Fruit fly (Drosophila melanogaster) whole organism, embryonic: Measurements from ENCODE around the gene Cyp28c1.

Experiments used
- Atf3 ChIP-seq: fragments of 200-800 bp; sonication (Bioruptor generic); optimal IDR thresholded peaks from 3 replicates; lab custom pipeline; 2016; ENCODE audit warnings: missing biosample characterization, missing genetic modification characterization
- BEAF-32 ChIP-seq: fragments of 200-800 bp; sonication (Bioruptor generic); optimal IDR thresholded peaks from 3 replicates; lab custom pipeline; 2017; ENCODE audit warnings: missing biosample characterization, missing genetic modification characterization, mild to moderate bottlenecking, moderate library complexity, missing genetic modification reagents
- Bgb ChIP-seq: fragments of 200-800 bp; sonication (Bioruptor generic); IDR thresholded peaks from 2 replicates; pipeline ENCODE4 v1.3.6; 2022; ENCODE audit warnings: missing biosample characterization, missing genetic modification characterization; ENCODE audit not compliant: partially characterized antibody
- CG13894 ChIP-seq: fragments of 200-800 bp; sonication (Bioruptor generic); optimal IDR thresholded peaks from 3 replicates; lab custom pipeline; 2018; ENCODE audit warnings: missing biosample characterization, mild to moderate bottlenecking, missing genetic modification characterization, moderate library complexity
- CG15011 ChIP-seq: fragments of 200-800 bp; sonication (Bioruptor generic); optimal IDR thresholded peaks from 3 replicates; lab custom pipeline; 2018; ENCODE audit warnings: missing biosample characterization, mild to moderate bottlenecking, missing genetic modification characterization
- CG1529 ChIP-seq: fragments of 200-800 bp; sonication (Bioruptor generic); optimal IDR thresholded peaks from 3 replicates; lab custom pipeline; 2018; ENCODE audit warnings: missing biosample characterization, missing genetic modification characterization
- CG17186 ChIP-seq: fragments of 200-800 bp; sonication (Bioruptor generic); optimal IDR thresholded peaks from 3 replicates; lab custom pipeline; 2017; ENCODE audit warnings: missing biosample characterization, missing genetic modification reagents, missing genetic modification characterization
- CG18599 ChIP-seq: fragments of 200-800 bp; sonication (Bioruptor generic); optimal IDR thresholded peaks from 3 replicates; lab custom pipeline; 2017; ENCODE audit warnings: missing biosample characterization, missing genetic modification characterization, mild to moderate bottlenecking, moderate library complexity, missing genetic modification reagents
- CG18764 ChIP-seq: fragments of 200-800 bp; sonication (Bioruptor generic); optimal IDR thresholded peaks from 3 replicates; lab custom pipeline; 2016; ENCODE audit warnings: missing biosample characterization, missing genetic modification characterization
- CG34224 ChIP-seq: fragments of 200-800 bp; sonication (Bioruptor generic); IDR thresholded peaks from 3 replicates; pipeline ENCODE4 v1.3.6; 2022; ENCODE audit warnings: missing biosample characterization, missing genetic modification characterization; ENCODE audit not compliant: partially characterized antibody
- CG6765 ChIP-seq: fragments of 200-800 bp; sonication (Bioruptor generic); optimal IDR thresholded peaks from 3 replicates; lab custom pipeline; 2017; ENCODE audit warnings: missing biosample characterization, mild to moderate bottlenecking, missing genetic modification characterization
- CG7556 ChIP-seq: fragments of 200-800 bp; sonication (Bioruptor generic); optimal IDR thresholded peaks from 2 replicates; lab custom pipeline; 2017; ENCODE audit warnings: missing biosample characterization, mild to moderate bottlenecking, missing genetic modification characterization
- CG8359 ChIP-seq: fragments of 200-800 bp; sonication (Bioruptor generic); optimal IDR thresholded peaks from 2 replicates; lab custom pipeline; 2017; ENCODE audit warnings: missing biosample characterization, mild to moderate bottlenecking, missing genetic modification characterization, borderline replicate concordance
- CG9727 ChIP-seq: fragments of 200-800 bp; sonication (Bioruptor generic); optimal IDR thresholded peaks from 3 replicates; lab custom pipeline; 2017; ENCODE audit warnings: missing biosample characterization, mild to moderate bottlenecking, missing genetic modification characterization
- CTCF ChIP-seq: fragments of 200-800 bp; sonication (Bioruptor generic); optimal IDR thresholded peaks from 2 replicates; lab custom pipeline; 2017; ENCODE audit warnings: missing biosample characterization, mild to moderate bottlenecking, missing genetic modification characterization, moderate library complexity
- Chrac-16 ChIP-seq: fragments of 200-800 bp; sonication (Bioruptor generic); optimal IDR thresholded peaks from 3 replicates; lab custom pipeline; 2016; ENCODE audit warnings: missing biosample characterization, missing genetic modification characterization
- Drgx ChIP-seq: fragments of 200-800 bp; sonication (Bioruptor generic); IDR thresholded peaks from 2 replicates; pipeline ENCODE4 v1.3.6; 2022; ENCODE audit warnings: missing biosample characterization, missing genetic modification characterization
- ERR ChIP-seq: fragments of 200-800 bp; sonication (Bioruptor generic); optimal IDR thresholded peaks from 2 replicates; lab custom pipeline; 2016; ENCODE audit warnings: missing biosample characterization, missing genetic modification characterization
- H2.0 ChIP-seq: fragments of 200-800 bp; sonication (Bioruptor generic); IDR thresholded peaks from 2 replicates; pipeline ENCODE4 v1.3.6; 2022; ENCODE audit warnings: missing biosample characterization, missing genetic modification characterization
- HmgZ ChIP-seq: fragments of 200-800 bp; sonication (Bioruptor generic); optimal IDR thresholded peaks from 2 replicates; lab custom pipeline; 2018; ENCODE audit warnings: missing biosample characterization, mild to moderate bottlenecking, missing genetic modification characterization
- Ravus ChIP-seq: fragments of 200-800 bp; sonication (Bioruptor generic); IDR thresholded peaks from 2 replicates; pipeline ENCODE4 v1.3.6; 2022; ENCODE audit warnings: missing biosample characterization, missing genetic modification characterization
- aop ChIP-seq: fragments of 200-800 bp; sonication (Bioruptor generic); IDR thresholded peaks from 2 replicates; pipeline ENCODE4 v1.3.6; 2022; ENCODE audit warnings: missing biosample characterization, missing genetic modification characterization
- bsh ChIP-seq, 2 experiments: fragments of 200-800 bp; sonication (Bioruptor generic); optimal IDR thresholded peaks; 2 replicates each; lab custom pipeline; 2017 to 2018; ENCODE audit warnings: mild to moderate bottlenecking in 2 of 2, missing biosample characterization in 2 of 2, missing genetic modification characterization in 2 of 2, moderate library complexity in 1 of 2
- btn ChIP-seq: fragments of 200-800 bp; sonication (Bioruptor generic); optimal IDR thresholded peaks from 2 replicates; lab custom pipeline; 2016; ENCODE audit warnings: missing biosample characterization, missing genetic modification characterization
- chinmo ChIP-seq: fragments of 200-800 bp; sonication (Bioruptor generic); IDR thresholded peaks from 4 replicates; pipeline ENCODE4 v1.3.6; 2022; ENCODE audit warnings: missing biosample characterization, missing genetic modification characterization; ENCODE audit not compliant: partially characterized antibody
- chm ChIP-seq: fragments of 200-800 bp; sonication (Bioruptor generic); IDR thresholded peaks from 2 replicates; pipeline ENCODE4 v1.3.6; 2022; ENCODE audit warnings: missing biosample characterization, missing genetic modification characterization
- chn ChIP-seq: fragments of 200-800 bp; sonication (Bioruptor generic); optimal IDR thresholded peaks from 2 replicates; lab custom pipeline; 2016; ENCODE audit warnings: missing biosample characterization, missing genetic modification characterization
- da ChIP-seq: fragments of 200-800 bp; sonication (Bioruptor generic); optimal IDR thresholded peaks from 2 replicates; lab custom pipeline; 2016; ENCODE audit warnings: missing biosample characterization, missing genetic modification characterization
- eve ChIP-seq, 2 experiments: fragments of >200 bp; optimal IDR thresholded peaks; 2 replicates each; lab custom pipeline; 2017; ENCODE audit warnings: missing biosample characterization in 2 of 2, missing genetic modification characterization in 2 of 2
- fd64A ChIP-seq: fragments of 200-800 bp; sonication (Bioruptor generic); optimal IDR thresholded peaks from 3 replicates; lab custom pipeline; 2018; ENCODE audit warnings: missing biosample characterization, mild to moderate bottlenecking, missing genetic modification characterization
- hkb ChIP-seq, 2 experiments: fragments of 200-800 bp in 1 of 2; fragments of >200 bp in 1 of 2; sonication (Bioruptor generic) in 1 of 2; IDR thresholded peaks in 1 of 2; optimal IDR thresholded peaks in 1 of 2; 2 replicates each; pipeline versions ENCODE4 v1.3.6 to Lab custom; 2017 to 2022; ENCODE audit warnings: missing biosample characterization in 1 of 2, missing genetic modification characterization in 1 of 2
- insv ChIP-seq, 2 experiments: fragments of 200-800 bp; sonication (Bioruptor generic); optimal IDR thresholded peaks; 3 replicates each; lab custom pipeline; 2016 to 2018; ENCODE audit warnings: missing biosample characterization in 2 of 2, missing genetic modification characterization in 2 of 2
- mld ChIP-seq: fragments of 200-800 bp; sonication (Bioruptor generic); IDR thresholded peaks from 3 replicates; pipeline ENCODE4 v1.3.6; 2022; ENCODE audit warnings: missing biosample characterization, missing genetic modification characterization; ENCODE audit not compliant: partially characterized antibody
- pros ChIP-seq: fragments of 200-800 bp; sonication (Bioruptor generic); optimal IDR thresholded peaks from 3 replicates; lab custom pipeline; 2019; ENCODE audit warnings: missing biosample characterization, mild to moderate bottlenecking, missing genetic modification characterization, moderate library complexity
- row ChIP-seq: fragments of 200-800 bp; sonication (Bioruptor generic); IDR thresholded peaks from 3 replicates; pipeline ENCODE4 v1.3.6; 2022; ENCODE audit warnings: missing biosample characterization, missing genetic modification characterization
- sd ChIP-seq: fragments of 200-800 bp; sonication (Bioruptor generic); optimal IDR thresholded peaks from 3 replicates; lab custom pipeline; 2018; ENCODE audit warnings: missing biosample characterization, mild to moderate bottlenecking, missing genetic modification characterization, moderate library complexity
- seq ChIP-seq: fragments of 200-800 bp; sonication (Bioruptor generic); IDR thresholded peaks from 2 replicates; pipeline ENCODE4 v1.3.6; 2022; ENCODE audit warnings: missing biosample characterization, missing genetic modification characterization
- slbo ChIP-seq: fragments of 200-800 bp; sonication (Bioruptor generic); IDR thresholded peaks from 2 replicates; pipeline ENCODE4 v1.3.6; 2022; ENCODE audit warnings: missing biosample characterization, missing genetic modification characterization
- sug ChIP-seq: fragments of 200-800 bp; optimal IDR thresholded peaks from 2 replicates; lab custom pipeline; 2019; ENCODE audit warnings: missing biosample characterization, mild to moderate bottlenecking, missing genetic modification characterization, moderate library complexity
- tio ChIP-seq: fragments of 200-800 bp; sonication (Bioruptor generic); optimal IDR thresholded peaks from 2 replicates; lab custom pipeline; 2017; ENCODE audit warnings: missing biosample characterization, missing genetic modification characterization, inconsistent platforms
- wor ChIP-seq: fragments of 200-800 bp; sonication (Bioruptor generic); IDR thresholded peaks from 2 replicates; pipeline ENCODE4 v1.3.6; 2022; ENCODE audit warnings: missing biosample characterization, missing genetic modification characterization

Gene Cyp28c1

dm6 chrX:11805066-11805766, 34.2 kb upstream of the Cyp28c1 start (continued):
- TF ChIP-seq Chrac-16 (no peak), Ravus (GFP tag; lab: Robert Waterston, UW) (no peak), CG8359 (GFP tag; lab: Kevin White, UChicago) (no peak), chn (GFP tag; lab: Kevin White, UChicago) (no peak), CG17186 (no peak), CG6765 (GFP tag; lab: Kevin White, UChicago) (no peak), CG34224 (peak; percentile 64), CG13894 (no peak), seq (no peak), eve (GFP tag; optimal IDR thresholded peaks at IDR 0.05; lab: Kevin White, UChicago) (no peak), slbo (GFP tag; lab: Robert Waterston, UW) (no peak), da (GFP tag; lab: Kevin White, UChicago) (no peak), sug (tag; lab: Kevin White, UChicago) (no peak), BEAF-32 (GFP tag; lab: Kevin White, UChicago) (no peak), H2.0 (GFP tag; lab: Robert Waterston, UW) (no peak), Atf3 (GFP tag; lab: Kevin White, UChicago) (no peak), CG7556 (GFP tag; lab: Kevin White, UChicago) (no peak), CG1529 (GFP tag; lab: Kevin White, UChicago) (no peak), HmgZ (tag; lab: Kevin White, UChicago) (no peak), CG18764 (GFP tag; lab: Kevin White, UChicago) (no peak), hkb (optimal IDR thresholded peaks at IDR 0.05; lab: Kevin White, UChicago) (no peak), hkb (GFP tag; IDR thresholded peaks at IDR 0.05; lab: Robert Waterston, UW) (no peak), CG9727 (no peak), mld (GFP tag; lab: Robert Waterston, UW) (no peak), CTCF (GFP tag; lab: Kevin White, UChicago) (no peak), ERR (GFP tag; lab: Kevin White, UChicago) (no peak), insv (GFP tag; optimal IDR thresholded peaks at IDR 0.05; lab: Kevin White, UChicago) (no peak), bsh (GFP tag; optimal IDR thresholded peaks at IDR 0.05; lab: Kevin White, UChicago) (peak in 1 of 2 experiments; percentile 38), Bgb (GFP tag; lab: Robert Waterston, UW) (no peak), fd64A (no peak), CG15011 (GFP tag; lab: Kevin White, UChicago) (no peak), chinmo (GFP tag; lab: Robert Waterston, UW) (0 out of 4 replicates have a peak, but pooled peaks have one; percentile 53), CG18599 (GFP tag; lab: Kevin White, UChicago) (no peak), pros (GFP tag; lab: Kevin White, UChicago) (peak; percentile 48), wor (GFP tag; lab: Robert Waterston, UW) (no peak), tio (GFP tag; lab: Kevin White, UChicago) (no peak), row (GFP tag; lab: Robert Waterston, UW) (no peak), aop (GFP tag; lab: Robert Waterston, UW) (no peak), Drgx (GFP tag; lab: Robert Waterston, UW) (no peak), btn (no peak), sd (peak; percentile 23), chm (GFP tag; lab: Robert Waterston, UW) (no peak)
- TF ChIP-seq, all 482 proteins: peak for 32
